Fruit fly (Drosophila melanogaster): ENCODE measurements around the gene sturkopf.

Gene sturkopf

DNA sequence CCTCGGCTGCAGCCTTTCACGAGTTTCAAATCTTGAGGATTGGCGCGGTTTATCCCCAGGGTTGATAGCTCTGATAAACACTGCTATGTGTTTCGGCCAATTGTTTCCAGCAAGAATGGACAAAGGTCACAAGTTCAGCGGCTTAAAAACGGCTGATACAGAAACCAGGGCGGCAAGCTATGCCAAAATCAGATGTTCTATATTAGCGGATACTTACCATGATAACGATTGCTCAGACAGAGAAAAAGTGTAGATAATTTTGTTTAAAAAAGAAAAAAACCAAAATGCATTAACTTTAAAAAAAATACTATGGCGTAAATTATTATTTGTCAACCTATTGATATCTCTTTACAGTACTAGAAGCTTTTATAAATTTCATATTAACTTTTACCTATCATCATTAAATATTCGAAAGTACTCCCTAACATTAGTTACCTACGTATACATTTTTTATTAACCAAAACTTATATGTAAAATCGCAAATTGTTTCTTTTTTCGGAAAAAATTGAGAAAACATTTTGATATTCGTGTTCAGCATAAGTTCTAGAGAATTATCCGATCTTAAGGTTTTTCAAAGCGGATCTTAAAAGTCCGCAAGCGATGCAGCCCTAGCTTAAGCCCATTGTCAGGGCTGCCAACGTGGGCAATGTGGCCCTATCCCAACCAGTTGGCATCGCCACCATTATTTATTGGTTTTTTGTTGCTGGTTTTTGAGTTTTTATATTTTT is at the start of gene sturkopf, which contains the start of gene Herc4 (continued):
- no peak for TF ChIP-seq D (optimal IDR thresholded peaks at IDR 0.05)
- no peak for TF ChIP-seq D (GFP tag; optimal IDR thresholded peaks at IDR 0.05)
- no peak for TF ChIP-seq Doc3 (GFP tag; IDR thresholded peaks at IDR 0.05; ENCODE audit: partially characterized antibody)
- peak; percentile 80 for TF ChIP-seq CG18619 (GFP tag; optimal IDR thresholded peaks at IDR 0.05)
- peak; percentile 65 for TF ChIP-seq stwl (tag; optimal IDR thresholded peaks at IDR 0.05)
- peak; percentile 38; the same call in 1 of the 2 replicates for TF ChIP-seq E2f2 (GFP tag; IDR thresholded peaks at IDR 0.05)
- peak; percentile 54 for TF ChIP-seq sob (GFP tag; IDR thresholded peaks at IDR 0.05)
- peak; percentile 64 for TF ChIP-seq ftz-f1 (GFP tag; optimal IDR thresholded peaks at IDR 0.05)
- TF ChIP-seq maf-S (GFP tag; optimal IDR thresholded peaks at IDR 0.05) = peak; percentile 73
- peak; percentile 2 for TF ChIP-seq pros (GFP tag; optimal IDR thresholded peaks at IDR 0.05)
- peak; percentile 47; the same call in 1 of the 3 replicates for TF ChIP-seq CG2889 (GFP tag; IDR thresholded peaks at IDR 0.05)
- TF ChIP-seq Hmx (GFP tag; optimal IDR thresholded peaks at IDR 0.05) = no peak
- peak; percentile 72 for TF ChIP-seq gro (GFP tag; optimal IDR thresholded peaks at IDR 0.05)
- peak; percentile 51 for TF ChIP-seq Bdp1 (GFP tag; optimal IDR thresholded peaks at IDR 0.05)
- TF ChIP-seq Aef1 (GFP tag; IDR thresholded peaks at IDR 0.05) = peak; percentile 65
- TF ChIP-seq jumu (GFP tag; optimal IDR thresholded peaks at IDR 0.05) = peak; percentile 84
- peak; percentile 60; the same call in 1 of the 2 replicates for TF ChIP-seq esg (GFP tag; conservative IDR thresholded peaks at IDR 0.05)
- TF ChIP-seq crol (GFP tag; IDR thresholded peaks at IDR 0.05) = no peak
- TF ChIP-seq NK7.1 (GFP tag; optimal IDR thresholded peaks at IDR 0.05) = peak; percentile 32
- TF ChIP-seq zf30C (GFP tag; optimal IDR thresholded peaks at IDR 0.05) = no peak
- TF ChIP-seq oc (tag; optimal IDR thresholded peaks at IDR 0.05) = peak; percentile 40
- peak; percentile 8 for TF ChIP-seq Six4 (GFP tag; optimal IDR thresholded peaks at IDR 0.05)
- TF ChIP-seq CG18262 (tag; optimal IDR thresholded peaks at IDR 0.05) = peak; percentile 84
- TF ChIP-seq cwo (GFP tag; optimal IDR thresholded peaks at IDR 0.05) = peak; percentile 57
- peak; percentile 7; the same call in 1 of the 3 replicates for TF ChIP-seq CG34422 (GFP tag; IDR thresholded peaks at IDR 0.05)
- TF ChIP-seq da (GFP tag; optimal IDR thresholded peaks at IDR 0.05) = peak; percentile 47
- TF ChIP-seq CG13424 (tag; optimal IDR thresholded peaks at IDR 0.05) = peak; percentile 80
- peak; percentile 76 for TF ChIP-seq her (GFP tag; optimal IDR thresholded peaks at IDR 0.05)
- TF ChIP-seq Fer3 (tag; optimal IDR thresholded peaks at IDR 0.05) = peak; percentile 41
- TF ChIP-seq CG8388 (GFP tag; optimal IDR thresholded peaks at IDR 0.05) = peak; percentile 66
- TF ChIP-seq CG10209 (GFP tag; optimal IDR thresholded peaks at IDR 0.05) = peak; percentile 66
- peak; percentile 65 for TF ChIP-seq Mad (GFP tag; optimal IDR thresholded peaks at IDR 0.05)
- peak; percentile 98 for TF ChIP-seq Ets65A (GFP tag)
- peak; percentile 90 for TF ChIP-seq CG11456 (GFP tag; IDR thresholded peaks at IDR 0.05)
- TF ChIP-seq nmo (GFP tag; optimal IDR thresholded peaks at IDR 0.05) = peak; percentile 78
- TF ChIP-seq ab (GFP tag; optimal IDR thresholded peaks at IDR 0.05) = peak; percentile 56
- no peak for TF ChIP-seq aop (GFP tag; IDR thresholded peaks at IDR 0.05)
- peak; percentile 24; the same call in 1 of the 2 replicates for TF ChIP-seq CG13287 (GFP tag; IDR thresholded peaks at IDR 0.05; ENCODE audit: partially characterized antibody)
- peak; percentile 76 for TF ChIP-seq fu2 (GFP tag; optimal IDR thresholded peaks at IDR 0.05)
- peak; percentile 72 for TF ChIP-seq CG12104 (GFP tag; optimal IDR thresholded peaks at IDR 0.05)
- peak; percentile 55 for TF ChIP-seq CG13296 (GFP tag; optimal IDR thresholded peaks at IDR 0.05)
- peak; percentile 76 for TF ChIP-seq sisA (GFP tag; IDR thresholded peaks at IDR 0.05)
- peak; percentile 60 to 87 for TF ChIP-seq Pdp1 (GFP tag; optimal IDR thresholded peaks at IDR 0.05)
- no peak for TF ChIP-seq ham (GFP tag; IDR thresholded peaks at IDR 0.05)
- peak; percentile 30 for TF ChIP-seq HmgZ (tag; optimal IDR thresholded peaks at IDR 0.05)
- peak; percentile 70 for TF ChIP-seq ken (GFP tag; IDR thresholded peaks at IDR 0.05)
- TF ChIP-seq row (GFP tag; IDR thresholded peaks at IDR 0.05) = peak; percentile 88
- peak; percentile 50; the same call in 1 of the 3 replicates for TF ChIP-seq Dbx (GFP tag; IDR thresholded peaks at IDR 0.05)
- TF ChIP-seq CG15479 (GFP tag; optimal IDR thresholded peaks at IDR 0.05) = no peak
- TF ChIP-seq CG2678 (tag; optimal IDR thresholded peaks at IDR 0.05) = peak; percentile 84

All from whole organism, embryonic.